Fruit fly (Drosophila melanogaster): Measurements from ENCODE around the gene CG5412.

dm6 chr3R:20576789-20577188 lies at the start of gene CG5412, which contains the start of gene TFAM:
- TF ChIP-seq CTCF (optimal IDR thresholded peaks at IDR 0.05) (peak in 1 of 2 experiments; percentile 31), CG8478 (optimal IDR thresholded peaks at IDR 0.05) (no peak)

Measured in S2 (cell line).